Fruit fly (Drosophila melanogaster): ENCODE results near the gene Nepl9.

DNA sequence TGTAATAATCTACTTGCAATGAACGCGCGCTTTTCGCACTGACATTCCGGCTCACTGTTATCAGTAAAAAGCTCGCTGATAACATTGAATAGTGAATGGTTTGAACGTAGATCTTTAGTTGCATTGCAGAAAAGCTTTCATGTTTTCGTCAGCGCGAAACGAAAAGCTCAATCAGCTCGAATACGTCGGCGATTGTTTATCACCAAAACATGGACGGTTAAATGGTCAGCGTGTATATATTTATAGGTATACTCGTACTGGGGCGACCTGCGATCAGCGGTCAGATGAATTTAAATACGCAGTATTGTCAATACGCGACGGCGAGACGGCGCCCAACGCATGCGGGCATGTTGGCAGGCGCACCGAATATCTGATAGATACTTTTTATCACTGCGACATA, 49.4 kb upstream of the Nepl9 start:
- TF ChIP-seq psq (GFP tag; optimal IDR thresholded peaks at IDR 0.05), result no peak
- no peak for TF ChIP-seq br (GFP tag; optimal IDR thresholded peaks at IDR 0.05)
- no peak for TF ChIP-seq CrebA (GFP tag; optimal IDR thresholded peaks at IDR 0.05; ENCODE audit: borderline replicate concordance)
- no peak for TF ChIP-seq woc (GFP tag; optimal IDR thresholded peaks at IDR 0.05)
- no peak for TF ChIP-seq Abd-B (GFP tag; optimal IDR thresholded peaks at IDR 0.05)
- no peak for TF ChIP-seq h (GFP tag; optimal IDR thresholded peaks at IDR 0.05)
- no peak for TF ChIP-seq dmrt93B (GFP tag; optimal IDR thresholded peaks at IDR 0.05)
- TF ChIP-seq CG32264 (GFP tag; optimal IDR thresholded peaks at IDR 0.05), result no peak
- no peak for TF ChIP-seq Dif (GFP tag; optimal IDR thresholded peaks at IDR 0.05; ENCODE audit: partially characterized antibody)
- TF ChIP-seq Dfd (GFP tag; optimal IDR thresholded peaks at IDR 0.05), result no peak
- no peak for TF ChIP-seq brk (GFP tag; optimal IDR thresholded peaks at IDR 0.05)

Measured in whole organism, wandering third instar larva.